Worm (Caenorhabditis elegans): ENCODE measurements around the gene atp-2.

Gene atp-2

DNA sequence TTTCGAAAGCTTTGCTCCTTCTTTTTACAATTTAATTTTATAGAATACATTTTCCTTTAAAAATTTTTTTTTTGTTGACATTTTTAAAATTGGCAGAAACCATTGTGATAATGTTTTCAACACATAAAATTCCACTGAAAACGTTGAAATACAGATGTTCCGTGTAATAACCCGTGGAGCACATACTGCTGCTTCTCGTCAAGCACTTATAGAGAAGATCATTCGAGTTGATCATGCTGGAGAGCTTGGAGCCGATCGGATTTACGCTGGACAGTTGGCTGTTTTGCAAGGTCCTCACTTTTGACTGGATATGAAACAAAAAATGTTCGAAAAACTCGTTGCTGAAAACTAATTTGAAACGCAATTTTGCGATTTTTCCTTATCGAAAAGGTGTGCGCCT lies 49.5 kb downstream of the atp-2 start, which contains the start of gene clk-1:
clk-1 (plus strand) TSS at position 155 of the 400 bp plus-strand sequence.
- TF ChIP-seq jun-1 (tag; optimal IDR thresholded peaks at IDR 0.05) (no peak), unc-62 (GFP tag; optimal IDR thresholded peaks at IDR 0.05) (no peak), blmp-1 (tag; optimal IDR thresholded peaks at IDR 0.05) (no peak), C34B4.2 (tag; optimal IDR thresholded peaks at IDR 0.05) (no peak), unc-30 (tag; optimal IDR thresholded peaks at IDR 0.05) (no peak), nhr-77 (tag; optimal IDR thresholded peaks at IDR 0.05) (no peak), nhr-84 (tag; optimal IDR thresholded peaks at IDR 0.05) (no peak), ceh-90 (tag; optimal IDR thresholded peaks at IDR 0.05) (no peak), nhr-237 (tag; optimal IDR thresholded peaks at IDR 0.05) (no peak), egl-13 (tag; optimal IDR thresholded peaks at IDR 0.05) (no peak), xbp-1 (tag; optimal IDR thresholded peaks at IDR 0.05) (no peak), rnt-1 (tag; optimal IDR thresholded peaks at IDR 0.05) (no peak), snu-23 (GFP tag; optimal IDR thresholded peaks at IDR 0.05) (no peak), lin-15B (tag; optimal IDR thresholded peaks at IDR 0.05) (no peak), fkh-10 (GFP tag; optimal IDR thresholded peaks at IDR 0.05) (no peak), nhr-47 (tag; optimal IDR thresholded peaks at IDR 0.05) (no peak), ztf-11 (tag; optimal IDR thresholded peaks at IDR 0.05) (no peak), ets-5 (GFP tag; IDR thresholded peaks at IDR 0.05) (no peak)
